Fruit fly (Drosophila melanogaster): Measurements from ENCODE around the gene Gale.

The Gale gene

dm6 chr3L:699368-700150, 51.2 kb downstream of the Gale start (continued):
- peak; percentile 60 for TF ChIP-seq esn (GFP tag; optimal IDR thresholded peaks at IDR 0.05)
- TF ChIP-seq CG11902 (GFP tag; optimal IDR thresholded peaks at IDR 0.05): no peak
- TF ChIP-seq CG10631 (GFP tag; optimal IDR thresholded peaks at IDR 0.05): peak; percentile 25
- TF ChIP-seq Sox14 (GFP tag; optimal IDR thresholded peaks at IDR 0.05): peak; percentile 57
- TF ChIP-seq Met (GFP tag; optimal IDR thresholded peaks at IDR 0.05): peak; percentile 54
- TF ChIP-seq OdsH (GFP tag; optimal IDR thresholded peaks at IDR 0.05): peak; percentile 68
- TF ChIP-seq CG6276 (GFP tag; optimal IDR thresholded peaks at IDR 0.05): peak; percentile 10
- peak; percentile 77 for TF ChIP-seq CG32006 (GFP tag; optimal IDR thresholded peaks at IDR 0.05)
- peak; percentile 74 for TF ChIP-seq pdm3 (GFP tag; optimal IDR thresholded peaks at IDR 0.05)

- no peak for TF ChIP-seq CG9139 (GFP tag; optimal IDR thresholded peaks at IDR 0.05)
- no peak for TF ChIP-seq CG8319 (GFP tag; optimal IDR thresholded peaks at IDR 0.05)
- no peak for TF ChIP-seq dsx (GFP tag; optimal IDR thresholded peaks at IDR 0.05; ENCODE audit: poor library complexity, severe bottlenecking)
- peak; percentile 20 for TF ChIP-seq CG3032 (tag; optimal IDR thresholded peaks at IDR 0.05)
- TF ChIP-seq cyc (GFP tag; optimal IDR thresholded peaks at IDR 0.05): no peak
- TF ChIP-seq fd85E (GFP tag; optimal IDR thresholded peaks at IDR 0.05): no peak
- peak; percentile 1 for TF ChIP-seq Smox (GFP tag; optimal IDR thresholded peaks at IDR 0.05)
- peak; percentile 29 for TF ChIP-seq Hr4 (GFP tag; optimal IDR thresholded peaks at IDR 0.05)
- no peak for TF ChIP-seq spab (GFP tag; optimal IDR thresholded peaks at IDR 0.05)
- peak; percentile 36 for TF ChIP-seq CG6808 (GFP tag; optimal IDR thresholded peaks at IDR 0.05)
- peak; percentile 16 for TF ChIP-seq Ets96B (tag; optimal IDR thresholded peaks at IDR 0.05)
- TF ChIP-seq eg (GFP tag; IDR thresholded peaks at IDR 0.05): peak; percentile 71
- TF ChIP-seq fkh (GFP tag; optimal IDR thresholded peaks at IDR 0.05): no peak
- TF ChIP-seq CG6276 (GFP tag; optimal IDR thresholded peaks at IDR 0.05): peak; percentile 62
- TF ChIP-seq Eip75B (GFP tag; optimal IDR thresholded peaks at IDR 0.05): no peak
- TF ChIP-seq Eip78C (GFP tag): peak; percentile 52
- peak; percentile 58; the same call in 2 of the 3 replicates for TF ChIP-seq CG8119 (GFP tag; IDR thresholded peaks at IDR 0.05)
- no peak for TF ChIP-seq Hr38 (GFP tag; optimal IDR thresholded peaks at IDR 0.05)
- peak; percentile 3 for TF ChIP-seq CG16779 (tag; optimal IDR thresholded peaks at IDR 0.05)
- peak; percentile 74 for TF ChIP-seq CG15336 (GFP tag; IDR thresholded peaks at IDR 0.05)
- peak; percentile 34 for TF ChIP-seq pdm3 (GFP tag; optimal IDR thresholded peaks at IDR 0.05)
- peak; percentile 7 for TF ChIP-seq topi (GFP tag; optimal IDR thresholded peaks at IDR 0.05)
- peak; percentile 40 for TF ChIP-seq OdsH (GFP tag; optimal IDR thresholded peaks at IDR 0.05)
- peak; percentile 73 for TF ChIP-seq CG6163 (GFP tag; IDR thresholded peaks at IDR 0.05)
- peak; percentile 39 for TF ChIP-seq CG32006 (GFP tag; optimal IDR thresholded peaks at IDR 0.05)
- no peak for TF ChIP-seq lz (GFP tag; optimal IDR thresholded peaks at IDR 0.05)
- peak; percentile 43 for TF ChIP-seq Sox102F (GFP tag; optimal IDR thresholded peaks at IDR 0.05)
- TF ChIP-seq CG10669 (GFP tag; optimal IDR thresholded peaks at IDR 0.05): peak; percentile 24
- peak; percentile 8 for TF ChIP-seq CG34406 (GFP tag; optimal IDR thresholded peaks at IDR 0.05)
- TF ChIP-seq vri (GFP tag; optimal IDR thresholded peaks at IDR 0.05): peak; percentile 10
- peak; percentile 55 for TF ChIP-seq svp (GFP tag)
- peak; percentile 44 for TF ChIP-seq Met (GFP tag; optimal IDR thresholded peaks at IDR 0.05)
- peak; percentile 44 for TF ChIP-seq esn (GFP tag; optimal IDR thresholded peaks at IDR 0.05)
- TF ChIP-seq achi (GFP tag; optimal IDR thresholded peaks at IDR 0.05): peak; percentile 27
- TF ChIP-seq CG3919 (GFP tag; optimal IDR thresholded peaks at IDR 0.05): peak; percentile 13
- no peak for TF ChIP-seq ss (GFP tag; optimal IDR thresholded peaks at IDR 0.05)
Measured at dm6 chr3L:700160-700917, 52.0 kb downstream of the Gale start.

Measured in whole organism, prepupa.